Worm (Caenorhabditis elegans): ENCODE results near the gene ech-8.

DNA sequence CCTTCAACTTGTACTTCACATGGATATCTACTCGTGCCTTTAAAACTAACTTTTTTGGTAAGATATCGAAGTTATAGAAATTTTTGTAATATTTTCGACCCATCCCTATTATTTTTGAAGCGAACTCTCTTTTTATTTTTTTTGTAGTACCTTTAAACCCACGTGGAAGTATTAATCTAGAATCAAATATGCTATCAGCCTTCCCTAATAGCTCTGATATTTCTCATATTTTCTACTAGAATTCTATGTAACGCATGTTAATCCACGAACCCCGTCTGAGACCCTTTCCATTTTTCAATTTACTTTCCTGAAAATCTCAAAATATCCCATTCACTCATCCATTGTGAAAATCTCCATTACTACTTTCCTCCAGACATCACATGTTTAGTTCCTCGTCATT, 34.4 kb upstream of the ech-8 start:
- no peak for TF ChIP-seq mdl-1 (tag; optimal IDR thresholded peaks at IDR 0.05)
- no peak for TF ChIP-seq nhr-237 (tag; optimal IDR thresholded peaks at IDR 0.05)
- TF ChIP-seq fkh-8 (tag; optimal IDR thresholded peaks at IDR 0.05), result no peak
- TF ChIP-seq zag-1 (tag; optimal IDR thresholded peaks at IDR 0.05), result no peak
- no peak for TF ChIP-seq unc-62 (GFP tag; optimal IDR thresholded peaks at IDR 0.05)
- TF ChIP-seq nhr-28 (tag; optimal IDR thresholded peaks at IDR 0.05), result no peak
- no peak for TF ChIP-seq pqm-1 (tag; optimal IDR thresholded peaks at IDR 0.05)
- no peak for TF ChIP-seq aly-2 (tag; optimal IDR thresholded peaks at IDR 0.05)

All from whole organism, L1 larva.